Worm (Caenorhabditis elegans) whole organism, L4 larva: Measurements from ENCODE around the gene H35N09.2.

ENCODE experiments used
- F26F4.8 ChIP-seq: fragments of 200-800 bp; sonication (Bioruptor generic); conservative IDR thresholded peaks from 2 replicates; pipeline ENCODE4 v1.3.6; 2022; ENCODE audit warnings: missing genetic modification characterization, missing compliant biosample characterization
- F37D6.2 ChIP-seq: sonication (generic microtip); optimal IDR thresholded peaks from 2 replicates; lab custom pipeline; 2016; ENCODE audit warnings: mild to moderate bottlenecking, missing genetic modification characterization, missing compliant biosample characterization
- T20F7.1 ChIP-seq: fragments of 200-800 bp; sonication (Bioruptor generic); optimal IDR thresholded peaks from 2 replicates; lab custom pipeline; 2018; ENCODE audit warnings: mild to moderate bottlenecking, missing genetic modification characterization, missing compliant biosample characterization
- T26A8.4 ChIP-seq: fragments of 200-800 bp; sonication (Bioruptor generic); IDR thresholded peaks from 2 replicates; pipeline ENCODE4 v1.3.6; 2022; ENCODE audit warnings: missing genetic modification characterization, missing compliant biosample characterization
- Y105C5A.15 ChIP-seq: fragments of 200-800 bp; sonication (Bioruptor generic); IDR thresholded peaks from 2 replicates; pipeline ENCODE4 v1.3.6; 2022; ENCODE audit warnings: missing genetic modification characterization, missing compliant biosample characterization
- Y5F2A.4 ChIP-seq: fragments of 200-800 bp; sonication (Bioruptor generic); optimal IDR thresholded peaks from 2 replicates; lab custom pipeline; 2018; ENCODE audit warnings: mild to moderate bottlenecking, missing genetic modification characterization, missing compliant biosample characterization
- ceh-20 ChIP-seq: fragments of 200-800 bp; sonication (Bioruptor generic); IDR thresholded peaks from 2 replicates; pipeline ENCODE4 v1.3.6; 2022; ENCODE audit warnings: missing genetic modification reagents, missing genetic modification characterization, missing compliant biosample characterization
- daf-19 ChIP-seq: fragments of 200-800 bp; sonication (Bioruptor generic); conservative IDR thresholded peaks from 2 replicates; pipeline ENCODE4 v1.3.6; 2022; ENCODE audit warnings: missing genetic modification characterization, missing compliant biosample characterization
- dmd-6 ChIP-seq: fragments of 200-800 bp; sonication (Bioruptor generic); IDR thresholded peaks from 2 replicates; pipeline ENCODE4 v1.3.6; 2022; ENCODE audit warnings: missing genetic modification reagents, missing genetic modification characterization, missing compliant biosample characterization
- dmd-8 ChIP-seq: fragments of 200-800 bp; sonication (Bioruptor generic); IDR thresholded peaks from 2 replicates; pipeline ENCODE4 v1.3.6; 2022; ENCODE audit warnings: missing genetic modification characterization, missing compliant biosample characterization
- dpl-1 ChIP-seq: fragments of 150-350 bp; optimal IDR thresholded peaks from 2 replicates; lab custom pipeline; 2014; ENCODE audit warnings: missing biosample characterization, missing genetic modification reagents, missing genetic modification characterization
- egl-27 ChIP-seq: sonication (generic microtip); optimal IDR thresholded peaks from 3 replicates; lab custom pipeline; 2017; ENCODE audit warnings: missing biosample characterization, missing genetic modification reagents, missing genetic modification characterization
- fos-1 ChIP-seq: fragments of 150-350 bp; optimal IDR thresholded peaks from 2 replicates; lab custom pipeline; 2014; ENCODE audit warnings: missing biosample characterization, missing genetic modification characterization
- hlh-11 ChIP-seq: fragments of 200-800 bp; sonication (Bioruptor generic); optimal IDR thresholded peaks from 2 replicates; lab custom pipeline; 2018; ENCODE audit warnings: mild to moderate bottlenecking, missing genetic modification characterization, missing compliant biosample characterization
- hlh-30 ChIP-seq: sonication (generic microtip); optimal IDR thresholded peaks from 2 replicates; lab custom pipeline; 2017; ENCODE audit warnings: antibody characterized with exemption, mild to moderate bottlenecking, missing genetic modification characterization, missing compliant biosample characterization; ENCODE audit not compliant: insufficient read depth
- hmg-1.1 ChIP-seq: fragments of 200-800 bp; sonication (Bioruptor generic); IDR thresholded peaks from 2 replicates; pipeline ENCODE4 v1.3.6; 2022; ENCODE audit warnings: missing genetic modification reagents, missing genetic modification characterization, missing compliant biosample characterization
- lin-1 ChIP-seq: fragments of 200-800 bp; sonication (Bioruptor generic); IDR thresholded peaks from 2 replicates; pipeline ENCODE4 v1.3.6; 2022; ENCODE audit warnings: missing genetic modification reagents, missing genetic modification characterization, missing compliant biosample characterization
- lin-13 ChIP-seq: fragments of 150-350 bp; optimal IDR thresholded peaks from 2 replicates; lab custom pipeline; 2014; ENCODE audit warnings: missing biosample characterization, missing genetic modification reagents, missing genetic modification characterization
- lin-15B ChIP-seq: fragments of 150-350 bp; sonication (generic microtip); optimal IDR thresholded peaks from 3 replicates; lab custom pipeline; 2014; ENCODE audit warnings: missing biosample characterization, missing genetic modification characterization
- madf-5 ChIP-seq, 2 experiments: fragments of 200-800 bp; sonication (Bioruptor generic); IDR thresholded peaks; 2 replicates each; pipeline ENCODE4 v1.3.6; 2022; ENCODE audit warnings: missing compliant biosample characterization in 2 of 2, missing genetic modification characterization in 2 of 2
- madf-9 ChIP-seq: fragments of 200-800 bp; sonication (Bioruptor generic); conservative IDR thresholded peaks from 2 replicates; pipeline ENCODE4 v1.3.6; 2022; ENCODE audit warnings: missing genetic modification reagents, missing genetic modification characterization, missing compliant biosample characterization
- mxl-3 ChIP-seq: fragments of 200-800 bp; sonication (Bioruptor generic); optimal IDR thresholded peaks from 2 replicates; lab custom pipeline; 2018; ENCODE audit warnings: mild to moderate bottlenecking, missing genetic modification characterization, missing compliant biosample characterization
- nhr-237 ChIP-seq: sonication (generic microtip); optimal IDR thresholded peaks from 2 replicates; lab custom pipeline; 2017; ENCODE audit warnings: missing biosample characterization, missing genetic modification characterization
- nhr-25 ChIP-seq: sonication (generic microtip); optimal IDR thresholded peaks from 2 replicates; lab custom pipeline; 2017; ENCODE audit warnings: missing genetic modification characterization, mild to moderate bottlenecking, missing compliant biosample characterization, antibody characterized with exemption, moderate library complexity, borderline replicate concordance; ENCODE audit not compliant: insufficient read depth
- nhr-41 ChIP-seq: fragments of 200-800 bp; sonication (Bioruptor generic); IDR thresholded peaks from 2 replicates; pipeline ENCODE4 v1.3.6; 2022; ENCODE audit warnings: missing genetic modification reagents, missing genetic modification characterization, missing compliant biosample characterization
- nhr-42 ChIP-seq: fragments of 200-800 bp; sonication (Bioruptor generic); IDR thresholded peaks from 2 replicates; pipeline ENCODE4 v1.3.6; 2022; ENCODE audit warnings: missing genetic modification characterization, missing compliant biosample characterization
- pqm-1 ChIP-seq: sonication (generic microtip); optimal IDR thresholded peaks from 2 replicates; lab custom pipeline; 2017; ENCODE audit warnings: missing biosample characterization, missing genetic modification characterization
- rbr-2 ChIP-seq: sonication (generic microtip); optimal IDR thresholded peaks from 2 replicates; lab custom pipeline; 2016; ENCODE audit warnings: missing genotype, missing genetic modification characterization, missing compliant biosample characterization
- saeg-2 ChIP-seq: fragments of 200-800 bp; sonication (Bioruptor generic); IDR thresholded peaks from 2 replicates; pipeline ENCODE4 v1.3.6; 2022; ENCODE audit warnings: missing genetic modification reagents, missing genetic modification characterization, missing compliant biosample characterization
- set-16 ChIP-seq: fragments of 200-800 bp; sonication (Bioruptor generic); IDR thresholded peaks from 2 replicates; pipeline ENCODE4 v1.3.6; 2022; ENCODE audit warnings: missing genetic modification reagents, missing genetic modification characterization, missing compliant biosample characterization
- skn-1 ChIP-seq: fragments of 150-350 bp; optimal IDR thresholded peaks from 2 replicates; lab custom pipeline; 2014; ENCODE audit warnings: missing biosample characterization, missing genetic modification characterization
- snpc-4 ChIP-seq: fragments of 150-350 bp; optimal IDR thresholded peaks from 2 replicates; lab custom pipeline; 2014; ENCODE audit warnings: missing biosample characterization, missing genetic modification characterization
- unc-130 ChIP-seq: sonication (generic microtip); optimal IDR thresholded peaks from 2 replicates; lab custom pipeline; 2016; ENCODE audit warnings: missing genetic modification reagents, missing genetic modification characterization, missing compliant biosample characterization
- unc-39 ChIP-seq: sonication (generic microtip); optimal IDR thresholded peaks from 2 replicates; lab custom pipeline; 2017; ENCODE audit warnings: missing biosample characterization, missing genetic modification characterization
- vab-7 ChIP-seq: fragments of 200-800 bp; sonication (Bioruptor generic); IDR thresholded peaks from 2 replicates; pipeline ENCODE4 v1.3.6; 2022; ENCODE audit warnings: missing genetic modification reagents, missing genetic modification characterization, missing compliant biosample characterization
- zip-2 ChIP-seq: fragments of 150-350 bp; optimal IDR thresholded peaks from 2 replicates; lab custom pipeline; 2014; ENCODE audit warnings: missing biosample characterization, missing genetic modification characterization

The H35N09.2 gene

ce11 chrX:8650535-8650934, 45.7 kb upstream of the H35N09.2 start (continued):
- no peak for TF ChIP-seq nhr-25 (tag; lab: Kevin White, UChicago)
- peak; percentile 54; the same call in 1 of the 2 replicates for TF ChIP-seq Y105C5A.15 (GFP tag; lab: Robert Waterston, UW)
- TF ChIP-seq unc-39 (tag; lab: Kevin White, UChicago) = no peak
- TF ChIP-seq vab-7 (GFP tag; lab: Robert Waterston, UW) = peak; percentile 76
- peak; percentile 39 for TF ChIP-seq dmd-6 (GFP tag; lab: Robert Waterston, UW)
- TF ChIP-seq nhr-41 (GFP tag; lab: Robert Waterston, UW) = 0 out of 2 replicates have a peak, but pooled peaks have one; percentile 42
- peak; percentile 21 for TF ChIP-seq rbr-2 (tag; lab: Kevin White, UChicago)
- no peak for TF ChIP-seq skn-1 (tag; lab: Kevin White, UChicago)
- TF ChIP-seq lin-13 = peak; percentile 9
- peak; percentile 62 for TF ChIP-seq hlh-30 (tag; lab: Kevin White, UChicago)
- TF ChIP-seq pqm-1 (tag; lab: Kevin White, UChicago) = no peak
- no peak for TF ChIP-seq nhr-237 (tag; lab: Kevin White, UChicago)
- TF ChIP-seq zip-2 (tag; lab: Kevin White, UChicago) = no peak
- TF ChIP-seq nhr-42 = no peak
- no peak for TF ChIP-seq lin-15B (tag; lab: Kevin White, UChicago)
- no peak for TF ChIP-seq egl-27 (tag; lab: Kevin White, UChicago)
- peak; percentile 39 for TF ChIP-seq T20F7.1 (GFP tag; lab: Kevin White, UChicago)
- peak; percentile 65 for TF ChIP-seq T26A8.4 (GFP tag; lab: Robert Waterston, UW)
- no peak for TF ChIP-seq fos-1
- no peak for TF ChIP-seq dpl-1
- no peak for TF ChIP-seq madf-9 (GFP tag; lab: Robert Waterston, UW)
- TF ChIP-seq saeg-2 (GFP tag; lab: Robert Waterston, UW) = 0 out of 2 replicates have a peak, but pooled peaks have one; percentile 36
- peak; percentile 46; the same call in 1 of the 2 replicates for TF ChIP-seq hmg-1.1
- 0 out of 2 replicates have a peak, but pooled peaks have one; percentile 72 for TF ChIP-seq daf-19
- no peak for TF ChIP-seq F37D6.2 (tag; lab: Kevin White, UChicago)
- TF ChIP-seq Y5F2A.4 (GFP tag; lab: Kevin White, UChicago) = peak; percentile 10
- TF ChIP-seq lin-1 (GFP tag; lab: Robert Waterston, UW) = peak; percentile 71; the same call in 1 of the 2 replicates
- peak; percentile 26 for TF ChIP-seq hlh-11 (tag; lab: Kevin White, UChicago)
- TF ChIP-seq ceh-20 (GFP tag; lab: Robert Waterston, UW) = 0 out of 2 replicates have a peak, but pooled peaks have one; percentile 37
- TF ChIP-seq unc-130 (GFP tag; lab: Kevin White, UChicago) = peak; percentile 31
- TF ChIP-seq, all 104 proteins: peak for 40

- TF ChIP-seq vab-7 (GFP tag; lab: Robert Waterston, UW) = 0 out of 2 replicates have a peak, but pooled peaks have one; percentile 8
- TF ChIP-seq dpl-1 = no peak
These were observed 43.7 kb upstream of the H35N09.2 start for ce11 chrX:8648582-8648981.

ce11 chrX:8646997-8647396, 42.1 kb upstream of the H35N09.2 start, which contains the start of gene F12D9.2:
F12D9.2 (minus strand) TSS chrX:8647097.
- TF ChIP-seq snpc-4 (tag; lab: Kevin White, UChicago) = no peak
- no peak for TF ChIP-seq F26F4.8 (GFP tag; lab: Robert Waterston, UW)
- no peak for TF ChIP-seq madf-5 (GFP tag; IDR thresholded peaks at IDR 0.05; lab: Robert Waterston, UW)
- no peak for TF ChIP-seq dmd-8 (GFP tag; lab: Robert Waterston, UW)
- no peak for TF ChIP-seq saeg-2 (GFP tag; lab: Robert Waterston, UW)
- no peak for TF ChIP-seq T20F7.1 (GFP tag; lab: Kevin White, UChicago)
- no peak for TF ChIP-seq mxl-3
- TF ChIP-seq lin-1 (GFP tag; lab: Robert Waterston, UW) = no peak
- no peak for TF ChIP-seq set-16
- no peak for TF ChIP-seq hmg-1.1
